Worm (Caenorhabditis elegans): ENCODE results near the gene ech-8.

The ech-8 gene

DNA sequence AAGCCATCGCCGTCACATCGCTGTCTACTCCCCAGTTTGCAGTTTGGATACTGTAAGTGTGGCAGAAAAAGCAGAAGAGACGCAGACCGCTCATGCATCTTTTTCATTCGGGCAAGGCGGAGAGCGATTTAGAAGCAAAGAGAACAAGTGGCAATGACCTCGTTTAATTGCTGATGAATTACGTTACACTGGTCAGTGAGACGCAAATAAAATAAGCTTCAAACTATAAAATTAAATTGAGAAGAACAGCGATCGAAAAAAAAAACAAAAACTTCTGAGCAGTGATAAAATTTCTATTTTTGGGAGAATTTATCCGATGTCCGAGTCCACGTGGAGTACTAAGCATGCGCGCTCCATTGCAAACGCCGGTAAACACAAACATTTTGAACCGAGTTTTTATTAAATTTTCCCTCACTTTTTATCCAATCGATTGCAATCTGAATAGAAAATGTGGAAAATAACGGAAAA lies 16.8 kb downstream of the ech-8 start, which contains the start of gene C24F3.2:
Gene C24F3.2, plus strand, starts transcription at position 418 of the 468 bp plus-strand sequence.
- TF ChIP-seq ceh-13 (GFP tag; optimal IDR thresholded peaks at IDR 0.05) (no peak), ama-1 (optimal IDR thresholded peaks at IDR 0.05) (no peak), tbx-37 (GFP tag; conservative IDR thresholded peaks at IDR 0.05) (no peak), aly-1 (tag; optimal IDR thresholded peaks at IDR 0.05) (no peak), ets-7 (tag; optimal IDR thresholded peaks at IDR 0.05) (no peak), B0310.2 (tag; optimal IDR thresholded peaks at IDR 0.05) (no peak), scrt-1 (GFP tag; IDR thresholded peaks at IDR 0.05) (no peak), sea-1 (GFP tag; conservative IDR thresholded peaks at IDR 0.05) (no peak), flt-1 (GFP tag; IDR thresholded peaks at IDR 0.05) (no peak), hmg-4 (GFP tag; optimal IDR thresholded peaks at IDR 0.05) (no peak), ceh-36 (tag; optimal IDR thresholded peaks at IDR 0.05) (no peak), hmbx-1 (tag; optimal IDR thresholded peaks at IDR 0.05) (no peak), hnd-1 (tag; optimal IDR thresholded peaks at IDR 0.05) (no peak), F13C5.2 (tag; optimal IDR thresholded peaks at IDR 0.05) (no peak), tbx-11 (GFP tag; IDR thresholded peaks at IDR 0.05) (no peak), tra-4 (tag; optimal IDR thresholded peaks at IDR 0.05) (no peak)

DNA sequence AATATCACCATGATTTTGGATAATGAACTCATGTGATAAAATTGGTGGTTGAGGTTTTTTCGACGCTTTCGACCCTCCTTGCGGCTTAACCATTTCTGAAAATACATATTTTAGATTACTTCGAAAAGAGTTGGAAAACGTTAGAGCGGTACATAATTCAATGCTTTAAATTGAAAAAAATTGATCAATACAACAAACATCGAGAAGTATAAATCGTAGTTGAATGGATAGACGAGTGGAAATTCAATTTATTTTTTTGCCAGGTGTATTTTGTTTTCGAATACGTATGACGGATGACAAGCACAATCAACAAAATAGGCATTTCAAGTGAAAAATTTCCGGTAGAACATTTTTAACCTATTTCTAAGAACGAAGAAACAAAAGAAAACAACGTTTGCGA lies 17.8 kb downstream of the ech-8 start, which contains the start of gene tram-1:
Gene tram-1, minus strand, starts transcription at position 101 of the 400 bp plus-strand sequence.
- TF ChIP-seq pes-1 (GFP tag; IDR thresholded peaks at IDR 0.05) (no peak), F13C5.2 (tag; optimal IDR thresholded peaks at IDR 0.05) (no peak), tra-4 (tag; optimal IDR thresholded peaks at IDR 0.05) (no peak)

DNA sequence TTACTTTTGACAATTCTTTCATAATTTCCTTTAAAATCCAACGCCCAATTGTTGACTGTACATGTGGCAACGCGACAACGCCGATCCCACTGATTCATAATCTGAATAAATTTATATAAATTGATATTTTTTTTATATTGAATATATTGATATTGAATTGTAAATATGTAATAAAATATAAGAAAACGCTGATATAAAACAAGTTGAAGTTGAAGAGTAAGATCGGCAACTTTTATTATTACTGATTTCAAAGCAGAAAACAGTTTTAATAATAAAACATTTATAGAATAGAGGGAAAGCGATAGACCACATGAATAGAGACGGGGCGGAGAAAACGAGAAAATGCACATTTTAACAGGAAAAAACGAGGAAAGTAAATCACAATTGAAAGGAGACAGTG lies 19.8 kb downstream of the ech-8 start, which contains the start of gene qns-1:
Gene qns-1, minus strand, starts transcription at position 101 of the 400 bp plus-strand sequence.
- TF ChIP-seq hmg-4 (GFP tag; optimal IDR thresholded peaks at IDR 0.05) (no peak), ama-1 (optimal IDR thresholded peaks at IDR 0.05) (no peak), B0310.2 (tag; optimal IDR thresholded peaks at IDR 0.05) (no peak), ceh-36 (tag; optimal IDR thresholded peaks at IDR 0.05) (no peak), hmbx-1 (tag; optimal IDR thresholded peaks at IDR 0.05) (no peak), tbx-11 (GFP tag; IDR thresholded peaks at IDR 0.05) (no peak), scrt-1 (GFP tag; IDR thresholded peaks at IDR 0.05) (no peak), hnd-1 (tag; optimal IDR thresholded peaks at IDR 0.05) (no peak), tbx-37 (GFP tag; conservative IDR thresholded peaks at IDR 0.05) (no peak), aly-1 (tag; optimal IDR thresholded peaks at IDR 0.05) (no peak), ets-7 (tag; optimal IDR thresholded peaks at IDR 0.05) (no peak)

DNA sequence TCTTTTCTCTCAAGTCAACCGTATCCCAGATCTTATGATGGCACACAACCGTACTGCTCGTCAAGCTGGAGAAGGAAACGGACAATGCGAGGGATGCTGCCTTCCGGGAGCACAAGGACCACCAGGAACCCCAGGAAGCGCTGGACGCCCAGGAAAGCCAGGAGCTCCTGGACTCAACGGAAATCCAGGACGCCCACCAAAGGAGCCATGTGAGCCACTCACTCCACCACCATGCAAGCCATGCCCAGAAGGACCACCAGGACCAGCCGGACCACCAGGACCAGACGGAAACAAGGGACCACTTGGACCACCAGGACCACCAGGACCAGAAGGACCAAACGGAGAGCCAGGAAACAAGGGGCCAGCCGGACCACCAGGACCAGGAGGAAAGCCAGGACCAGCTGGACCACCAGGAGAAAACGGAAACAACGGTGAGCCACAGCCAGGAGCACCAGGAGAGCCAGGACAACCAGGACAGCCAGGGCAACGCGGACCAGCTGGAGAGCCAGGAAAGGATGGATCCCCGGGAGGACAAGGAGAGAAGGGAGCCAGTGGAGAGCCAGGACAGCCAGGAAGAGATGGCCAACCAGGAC lies 22.2 kb downstream of the ech-8 start:
- TF ChIP-seq F13C5.2 (tag; optimal IDR thresholded peaks at IDR 0.05) (no peak), tra-4 (tag; optimal IDR thresholded peaks at IDR 0.05) (no peak), hmg-4 (GFP tag; optimal IDR thresholded peaks at IDR 0.05) (no peak), flt-1 (GFP tag; IDR thresholded peaks at IDR 0.05) (no peak), ceh-13 (GFP tag; optimal IDR thresholded peaks at IDR 0.05) (no peak), ceh-36 (tag; optimal IDR thresholded peaks at IDR 0.05) (no peak), hmbx-1 (tag; optimal IDR thresholded peaks at IDR 0.05) (no peak), ets-7 (tag; optimal IDR thresholded peaks at IDR 0.05) (no peak), sea-1 (GFP tag; conservative IDR thresholded peaks at IDR 0.05) (no peak), B0310.2 (tag; optimal IDR thresholded peaks at IDR 0.05) (no peak)

DNA sequence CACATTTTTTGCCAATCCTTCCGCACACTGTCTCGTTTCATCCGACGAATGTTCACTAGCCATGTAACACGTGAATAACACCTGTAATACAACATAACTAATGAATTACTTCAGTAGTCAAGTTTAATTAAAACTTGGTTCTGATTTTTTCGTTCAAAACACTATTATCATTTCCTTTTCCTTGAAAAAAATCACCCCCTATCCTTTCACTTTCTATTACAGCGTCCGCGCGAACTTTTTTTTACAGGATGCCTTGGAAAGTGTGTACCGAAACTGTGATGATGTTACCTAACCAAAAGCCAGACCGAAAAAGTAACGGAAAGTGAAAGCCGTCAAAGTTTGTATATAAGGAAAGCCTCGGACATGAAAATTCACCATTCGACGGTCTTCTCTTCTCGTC lies 22.9 kb downstream of the ech-8 start, which contains the start of gene col-124:
Gene col-124, plus strand, starts transcription at position 374 of the 400 bp plus-strand sequence.
- TF ChIP-seq pes-1 (GFP tag; IDR thresholded peaks at IDR 0.05) = no peak
- no peak for TF ChIP-seq ceh-36 (tag; optimal IDR thresholded peaks at IDR 0.05)

DNA sequence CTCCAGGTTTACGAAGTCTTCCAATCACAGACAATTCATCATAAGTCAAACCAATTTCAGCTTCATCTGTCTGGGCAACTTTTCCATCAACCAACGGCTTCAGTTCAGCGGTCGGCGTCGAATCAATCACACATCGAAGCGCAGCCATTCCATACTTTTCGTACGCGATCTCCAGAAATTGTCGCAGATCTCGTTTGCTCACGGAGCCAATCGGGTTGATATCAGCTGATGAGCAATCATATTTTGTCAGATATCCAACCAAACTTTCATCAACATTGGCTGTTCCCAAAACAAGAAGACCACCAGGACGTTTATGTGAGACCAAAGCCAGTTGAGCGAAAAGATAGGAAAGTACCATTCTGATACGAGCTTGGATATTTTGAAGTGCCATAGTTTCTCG lies 23.6 kb downstream of the ech-8 start:
- no peak for TF ChIP-seq hmbx-1 (tag; optimal IDR thresholded peaks at IDR 0.05)
- no peak for TF ChIP-seq flt-1 (GFP tag; IDR thresholded peaks at IDR 0.05)
- no peak for TF ChIP-seq ceh-13 (GFP tag; optimal IDR thresholded peaks at IDR 0.05)
- TF ChIP-seq sea-1 (GFP tag; conservative IDR thresholded peaks at IDR 0.05) = no peak
- no peak for TF ChIP-seq tra-4 (tag; optimal IDR thresholded peaks at IDR 0.05)
- TF ChIP-seq tbx-37 (GFP tag; conservative IDR thresholded peaks at IDR 0.05) = no peak
- no peak for TF ChIP-seq F13C5.2 (tag; optimal IDR thresholded peaks at IDR 0.05)
- no peak for TF ChIP-seq scrt-1 (GFP tag; IDR thresholded peaks at IDR 0.05)
- no peak for TF ChIP-seq ceh-36 (tag; optimal IDR thresholded peaks at IDR 0.05)
- no peak for TF ChIP-seq aly-1 (tag; optimal IDR thresholded peaks at IDR 0.05)
- TF ChIP-seq hnd-1 (tag; optimal IDR thresholded peaks at IDR 0.05) = no peak
- TF ChIP-seq ets-7 (tag; optimal IDR thresholded peaks at IDR 0.05) = no peak

DNA sequence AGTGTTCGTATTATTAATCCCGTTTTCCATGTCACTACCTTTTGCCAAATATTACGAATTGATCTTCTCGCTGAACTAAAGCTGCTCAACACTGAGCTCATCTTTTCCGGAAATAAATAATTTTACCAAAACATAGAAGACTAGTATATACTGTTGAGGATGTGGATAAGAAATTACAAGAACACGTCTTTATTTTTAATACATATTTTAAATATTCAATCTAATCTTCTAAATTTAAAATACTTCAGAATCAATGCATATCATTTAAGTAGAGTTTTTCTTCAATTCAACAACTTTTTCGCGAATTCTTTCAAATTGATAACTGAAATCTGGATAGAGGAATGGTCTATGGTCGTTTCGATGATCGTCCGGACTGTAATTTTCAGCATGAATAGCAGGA lies 24.2 kb downstream of the ech-8 start, which contains the start of gene abt-1:
Gene abt-1, minus strand, starts transcription at position 101 of the 400 bp plus-strand sequence.
- no peak for TF ChIP-seq pes-1 (GFP tag; IDR thresholded peaks at IDR 0.05)
- no peak for TF ChIP-seq aly-1 (tag; optimal IDR thresholded peaks at IDR 0.05)
- TF ChIP-seq B0310.2 (tag; optimal IDR thresholded peaks at IDR 0.05) = no peak
- no peak for TF ChIP-seq sea-1 (GFP tag; conservative IDR thresholded peaks at IDR 0.05)
- no peak for TF ChIP-seq ama-1 (optimal IDR thresholded peaks at IDR 0.05)
- TF ChIP-seq hmg-4 (GFP tag; optimal IDR thresholded peaks at IDR 0.05) = no peak
- TF ChIP-seq ceh-13 (GFP tag; optimal IDR thresholded peaks at IDR 0.05) = no peak
- TF ChIP-seq tbx-11 (GFP tag; IDR thresholded peaks at IDR 0.05) = no peak
- TF ChIP-seq ets-7 (tag; optimal IDR thresholded peaks at IDR 0.05) = no peak
- TF ChIP-seq flt-1 (GFP tag; IDR thresholded peaks at IDR 0.05) = no peak
- TF ChIP-seq ceh-36 (tag; optimal IDR thresholded peaks at IDR 0.05) = no peak
- TF ChIP-seq hnd-1 (tag; optimal IDR thresholded peaks at IDR 0.05) = no peak
- TF ChIP-seq hmbx-1 (tag; optimal IDR thresholded peaks at IDR 0.05) = no peak

DNA sequence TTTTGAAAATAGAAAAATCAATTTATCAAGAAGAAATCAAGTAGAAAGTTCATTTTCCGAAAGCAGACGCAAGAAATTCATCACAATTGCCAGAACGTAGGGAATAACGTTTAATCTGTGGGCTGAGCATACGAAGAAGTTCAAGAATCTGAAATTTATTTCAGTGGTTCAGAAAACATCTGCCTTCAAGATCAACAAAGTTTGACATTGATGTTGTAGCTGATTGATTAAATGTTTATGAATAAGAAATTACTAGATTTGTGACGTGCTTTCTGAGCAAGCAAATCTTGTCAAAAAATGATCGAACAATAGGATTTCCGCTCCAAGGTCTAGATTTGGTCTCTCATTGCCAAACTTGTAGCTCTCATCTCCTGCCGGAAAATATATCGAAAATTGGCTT lies 32.8 kb downstream of the ech-8 start, which contains the start of gene K04D7.6:
Gene K04D7.6, minus strand, starts transcription at position 101 of the 400 bp plus-strand sequence.
- TF ChIP-seq F13C5.2 (tag; optimal IDR thresholded peaks at IDR 0.05) (no peak), hnd-1 (tag; optimal IDR thresholded peaks at IDR 0.05) (no peak), flt-1 (GFP tag; IDR thresholded peaks at IDR 0.05) (no peak), pes-1 (GFP tag; IDR thresholded peaks at IDR 0.05) (no peak)
